Worm (Caenorhabditis elegans) whole organism, young adult: Measurements from ENCODE around the gene F53F4.17.
A peak's percentile ranks its signal among the peaks of the same experiment; 100 is the strongest.

Experiments used
- B0035.1 ChIP-seq: sonication (generic microtip); optimal IDR thresholded peaks from 2 replicates; lab custom pipeline; 2016; ENCODE audit warnings: missing genetic modification characterization, mild to moderate bottlenecking, missing compliant biosample characterization, missing genotype, missing genetic modification reagents
- B0261.1 ChIP-seq: sonication (generic microtip); optimal IDR thresholded peaks from 2 replicates; lab custom pipeline; 2016; ENCODE audit warnings: mild to moderate bottlenecking, missing genetic modification characterization, moderate library complexity, missing compliant biosample characterization
- D2030.7 ChIP-seq: fragments of 200-800 bp; sonication (Bioruptor generic); IDR thresholded peaks from 2 replicates; pipeline ENCODE4 v1.3.6; 2022; ENCODE audit warnings: missing genetic modification reagents, missing genetic modification characterization, missing compliant biosample characterization
- F23B12.7 ChIP-seq: sonication (generic microtip); optimal IDR thresholded peaks from 2 replicates; lab custom pipeline; 2017; ENCODE audit warnings: missing genetic modification characterization, mild to moderate bottlenecking, missing compliant biosample characterization, antibody characterized with exemption, moderate library complexity; ENCODE audit not compliant: insufficient read depth
- F33H1.4 ChIP-seq: fragments of 200-800 bp; sonication (Bioruptor generic); IDR thresholded peaks from 2 replicates; pipeline ENCODE4 v1.3.6; 2022; ENCODE audit warnings: missing genetic modification reagents, missing genetic modification characterization, missing compliant biosample characterization
- F37B4.10 ChIP-seq: fragments of 200-800 bp; sonication (Bioruptor generic); IDR thresholded peaks from 2 replicates; pipeline ENCODE4 v1.3.6; 2022; ENCODE audit warnings: missing genetic modification characterization, missing compliant biosample characterization
- F57C9.4 ChIP-seq: sonication (generic microtip); optimal IDR thresholded peaks from 2 replicates; lab custom pipeline; 2017; ENCODE audit warnings: mild to moderate bottlenecking, missing genetic modification characterization, missing compliant biosample characterization
- K11D2.4 ChIP-seq: fragments of 200-800 bp; sonication (Bioruptor generic); IDR thresholded peaks from 2 replicates; pipeline ENCODE4 v1.3.6; 2022; ENCODE audit warnings: missing genetic modification reagents, missing genetic modification characterization, missing compliant biosample characterization
- K12H6.12 ChIP-seq: fragments of 200-800 bp; sonication (Bioruptor generic); optimal IDR thresholded peaks from 2 replicates; lab custom pipeline; 2018; ENCODE audit warnings: mild to moderate bottlenecking, missing genetic modification characterization, missing compliant biosample characterization
- T26A5.8 ChIP-seq: sonication (generic microtip); optimal IDR thresholded peaks from 2 replicates; lab custom pipeline; 2016; ENCODE audit warnings: missing genetic modification characterization, missing compliant biosample characterization
- Y56A3A.18 ChIP-seq: fragments of 200-800 bp; sonication (Bioruptor generic); IDR thresholded peaks from 2 replicates; pipeline ENCODE4 v1.3.6; 2022; ENCODE audit warnings: missing genetic modification reagents, missing genetic modification characterization, missing compliant biosample characterization
- ZK185.1 ChIP-seq: sonication (generic microtip); optimal IDR thresholded peaks from 2 replicates; lab custom pipeline; 2016; ENCODE audit warnings: mild to moderate bottlenecking, missing genetic modification characterization, missing compliant biosample characterization; ENCODE audit not compliant: poor library complexity, severe bottlenecking
- athp-1 ChIP-seq: sonication (generic microtip); optimal IDR thresholded peaks from 2 replicates; lab custom pipeline; 2017; ENCODE audit warnings: mild to moderate bottlenecking, missing genetic modification characterization, missing compliant biosample characterization
- attf-3 ChIP-seq: fragments of 200-800 bp; sonication (Bioruptor generic); conservative IDR thresholded peaks from 2 replicates; pipeline ENCODE4 v1.3.6; 2022; ENCODE audit warnings: missing genetic modification reagents, missing genetic modification characterization, missing compliant biosample characterization
- attf-5 ChIP-seq: fragments of 200-800 bp; sonication (Bioruptor generic); optimal IDR thresholded peaks from 2 replicates; lab custom pipeline; 2018; ENCODE audit warnings: mild to moderate bottlenecking, missing genetic modification characterization, missing compliant biosample characterization
- attf-6 ChIP-seq: fragments of 200-800 bp; sonication (Bioruptor generic); IDR thresholded peaks from 2 replicates; pipeline ENCODE4 v1.3.6; 2022; ENCODE audit warnings: missing genetic modification reagents, missing genetic modification characterization, missing compliant biosample characterization
- cebp-1 ChIP-seq, 2 experiments: fragments of 200-800 bp in 1 of 2; sonication (Bioruptor generic) in 1 of 2; sonication (generic microtip) in 1 of 2; IDR thresholded peaks in 1 of 2; optimal IDR thresholded peaks in 1 of 2; 2 replicates each; pipeline versions ENCODE4 v1.3.6 to Lab custom; 2017 to 2022; ENCODE audit warnings: missing compliant biosample characterization in 2 of 2, missing genetic modification characterization in 2 of 2, mild to moderate bottlenecking in 1 of 2, missing genetic modification reagents in 1 of 2, moderate library complexity in 1 of 2
- ceh-27 ChIP-seq: fragments of 200-800 bp; sonication (Bioruptor generic); optimal IDR thresholded peaks from 2 replicates; lab custom pipeline; 2018; ENCODE audit warnings: mild to moderate bottlenecking, missing genetic modification characterization, moderate library complexity, missing compliant biosample characterization
- hlh-12 ChIP-seq: sonication (generic microtip); optimal IDR thresholded peaks from 2 replicates; lab custom pipeline; 2016; ENCODE audit warnings: missing genetic modification characterization, missing compliant biosample characterization
- hmg-1.2 ChIP-seq: fragments of 200-800 bp; sonication (Bioruptor generic); IDR thresholded peaks from 2 replicates; pipeline ENCODE4 v1.3.6; 2022; ENCODE audit warnings: missing genetic modification reagents, missing genetic modification characterization, missing compliant biosample characterization
- let-526 ChIP-seq: fragments of 200-800 bp; sonication (Bioruptor generic); IDR thresholded peaks from 2 replicates; pipeline ENCODE4 v1.3.6; 2022; ENCODE audit warnings: missing genetic modification reagents, missing genetic modification characterization, missing compliant biosample characterization
- lin-35 ChIP-seq, 3 experiments: fragments of 150-350 bp in 2 of 3; sonication (generic microtip) in 1 of 3; optimal IDR thresholded peaks; 2 replicates each; lab custom pipeline; 2014 to 2018; ENCODE audit warnings: missing biosample characterization in 3 of 3, missing genetic modification characterization in 3 of 3, missing genetic modification reagents in 3 of 3
- lin-40 ChIP-seq: sonication (generic microtip); optimal IDR thresholded peaks from 2 replicates; lab custom pipeline; 2016; ENCODE audit warnings: missing genetic modification characterization, mild to moderate bottlenecking, missing compliant biosample characterization, missing genotype, missing genetic modification reagents
- lin-54 ChIP-seq: fragments of 200-800 bp; sonication (Bioruptor generic); optimal IDR thresholded peaks from 2 replicates; lab custom pipeline; 2018; ENCODE audit warnings: mild to moderate bottlenecking, missing genetic modification characterization, missing compliant biosample characterization
- madf-10 ChIP-seq: sonication (generic microtip); optimal IDR thresholded peaks from 2 replicates; lab custom pipeline; 2016; ENCODE audit warnings: mild to moderate bottlenecking, missing genetic modification characterization, missing compliant biosample characterization
- mcd-1 ChIP-seq: fragments of 200-800 bp; sonication (Bioruptor generic); IDR thresholded peaks from 2 replicates; pipeline ENCODE4 v1.3.6; 2022; ENCODE audit warnings: missing genetic modification reagents, missing genetic modification characterization, missing compliant biosample characterization
- mxl-1 ChIP-seq: sonication (generic microtip); optimal IDR thresholded peaks from 2 replicates; lab custom pipeline; 2016; ENCODE audit warnings: missing genetic modification characterization, missing compliant biosample characterization
- nfyb-1 ChIP-seq: fragments of 200-800 bp; sonication (Bioruptor generic); IDR thresholded peaks from 2 replicates; pipeline ENCODE4 v1.3.6; 2022; ENCODE audit warnings: missing genetic modification reagents, missing genetic modification characterization, missing compliant biosample characterization
- nhr-179 ChIP-seq: sonication (generic microtip); optimal IDR thresholded peaks from 2 replicates; lab custom pipeline; 2016; ENCODE audit warnings: mild to moderate bottlenecking, missing genetic modification characterization, missing compliant biosample characterization
- nhr-80 ChIP-seq: sonication (generic microtip); optimal IDR thresholded peaks from 2 replicates; lab custom pipeline; 2016; ENCODE audit warnings: missing genetic modification characterization, missing compliant biosample characterization
- pbrm-1 ChIP-seq: fragments of 200-800 bp; sonication (Bioruptor generic); IDR thresholded peaks from 2 replicates; pipeline ENCODE4 v1.3.6; 2022; ENCODE audit warnings: missing genetic modification reagents, missing genetic modification characterization, missing compliant biosample characterization
- rcor-1 ChIP-seq: fragments of 200-800 bp; sonication (Bioruptor generic); IDR thresholded peaks from 2 replicates; pipeline ENCODE4 v1.3.6; 2022; ENCODE audit warnings: missing genetic modification reagents, missing genetic modification characterization, missing compliant biosample characterization
- snpc-4 ChIP-seq, 5 experiments: fragments of 150-350 bp in 1 of 5; sonication (generic microtip) in 4 of 5; optimal IDR thresholded peaks; 2 replicates each; lab custom pipeline; 2014 to 2018; ENCODE audit warnings: missing genetic modification characterization in 5 of 5, missing biosample characterization in 3 of 5, antibody characterized with exemption in 2 of 5, mild to moderate bottlenecking in 2 of 5, missing compliant biosample characterization in 2 of 5, missing genotype in 2 of 5, moderate library complexity in 2 of 5, missing genetic modification reagents in 1 of 5
- unc-130 ChIP-seq: sonication (generic microtip); optimal IDR thresholded peaks from 2 replicates; lab custom pipeline; 2016; ENCODE audit warnings: missing genetic modification reagents, missing genetic modification characterization, missing compliant biosample characterization
- xnd-1 ChIP-seq: sonication (generic microtip); optimal IDR thresholded peaks from 2 replicates; lab custom pipeline; 2016; ENCODE audit warnings: missing genotype, missing genetic modification reagents, missing genetic modification characterization, missing compliant biosample characterization
- zfh-2 ChIP-seq: fragments of 200-800 bp; sonication (Bioruptor generic); conservative IDR thresholded peaks from 2 replicates; pipeline ENCODE4 v1.3.6; 2022; ENCODE audit warnings: missing genetic modification reagents, missing genetic modification characterization, missing compliant biosample characterization
- ztf-25 ChIP-seq: fragments of 200-800 bp; sonication (Bioruptor generic); IDR thresholded peaks from 2 replicates; pipeline ENCODE4 v1.3.6; 2022; ENCODE audit warnings: missing genetic modification reagents, missing genetic modification characterization, missing compliant biosample characterization
- ztf-26 ChIP-seq: sonication (generic microtip); optimal IDR thresholded peaks from 2 replicates; lab custom pipeline; 2017; ENCODE audit warnings: missing genetic modification characterization, missing compliant biosample characterization

F53F4.17 gene

ce11 chrV:13587902-13588301, at the start of gene F53F4.17:
F53F4.17 (plus strand) TSS chrV:13588202.
- TF ChIP-seq lin-54 (GFP tag; lab: Kevin White, UChicago) (no peak), Y56A3A.18 (GFP tag; lab: Robert Waterston, UW) (no peak), F57C9.4 (tag; lab: Kevin White, UChicago) (no peak), cebp-1 (GFP tag; IDR thresholded peaks at IDR 0.05; lab: Robert Waterston, UW) (no peak), cebp-1 (tag; optimal IDR thresholded peaks at IDR 0.05; lab: Kevin White, UChicago) (no peak), madf-10 (tag; lab: Kevin White, UChicago) (no peak), nhr-179 (no peak), F37B4.10 (no peak), K11D2.4 (GFP tag; lab: Robert Waterston, UW) (no peak), xnd-1 (tag; lab: Kevin White, UChicago) (no peak), hlh-12 (tag; lab: Kevin White, UChicago) (no peak), B0035.1 (tag; lab: Kevin White, UChicago) (no peak), zfh-2 (no peak)
- TF ChIP-seq, all 124 proteins: peak for 0

- TF ChIP-seq F57C9.4 (tag; lab: Kevin White, UChicago): no peak
- TF ChIP-seq K12H6.12 (tag; lab: Kevin White, UChicago): peak; percentile 27
- TF ChIP-seq nfyb-1 (GFP tag; lab: Robert Waterston, UW): no peak
- peak; percentile 60 for TF ChIP-seq mcd-1 (GFP tag; lab: Robert Waterston, UW)
- no peak for TF ChIP-seq rcor-1
- peak; percentile 4 for TF ChIP-seq lin-40 (tag; lab: Kevin White, UChicago)
- TF ChIP-seq D2030.7 (GFP tag; lab: Robert Waterston, UW): 0 out of 2 replicates have a peak, but pooled peaks have one; percentile 26
- 0 out of 2 replicates have a peak, but pooled peaks have one; percentile 29 for TF ChIP-seq attf-3 (GFP tag; lab: Robert Waterston, UW)
- no peak for TF ChIP-seq F33H1.4 (GFP tag; lab: Robert Waterston, UW)
- TF ChIP-seq mxl-1: no peak
- TF ChIP-seq ceh-27: peak; percentile 58
- TF ChIP-seq lin-35 (GFP tag; optimal IDR thresholded peaks at IDR 0.05; lab: Kevin White, UChicago): peak in 1 of 3 experiments; percentile 20
- TF ChIP-seq T26A5.8 (tag; lab: Kevin White, UChicago): no peak
- no peak for TF ChIP-seq ztf-26
- peak; percentile 53 for TF ChIP-seq attf-5 (GFP tag; lab: Kevin White, UChicago)
- 0 out of 2 replicates have a peak, but pooled peaks have one; percentile 10 for TF ChIP-seq ztf-25 (GFP tag; lab: Robert Waterston, UW)
- no peak for TF ChIP-seq B0261.1 (tag; lab: Kevin White, UChicago)
- peak; percentile 92 for TF ChIP-seq cebp-1 (GFP tag; IDR thresholded peaks at IDR 0.05; lab: Robert Waterston, UW)
- TF ChIP-seq cebp-1 (tag; optimal IDR thresholded peaks at IDR 0.05; lab: Kevin White, UChicago): peak; percentile 99
- peak; percentile 63; the same call in 1 of the 2 replicates for TF ChIP-seq let-526 (GFP tag; lab: Robert Waterston, UW)
- TF ChIP-seq ZK185.1 (tag; lab: Kevin White, UChicago): peak; percentile 48
- no peak for TF ChIP-seq snpc-4 (GFP tag; optimal IDR thresholded peaks at IDR 0.05; lab: Kevin White, UChicago)
- peak in 1 of 4 experiments; percentile 14 for TF ChIP-seq snpc-4 (tag; optimal IDR thresholded peaks at IDR 0.05; lab: Kevin White, UChicago)
- TF ChIP-seq nhr-80 (tag; lab: Kevin White, UChicago): peak; percentile 26
- TF ChIP-seq unc-130 (GFP tag; lab: Kevin White, UChicago): peak; percentile 28
- 0 out of 2 replicates have a peak, but pooled peaks have one; percentile 21 for TF ChIP-seq hmg-1.2
Observed at ce11 chrV:13551601-13552000, 36.4 kb upstream of the F53F4.17 start, which contains the start of the genes C56A3.4 and C56A3.5. C56A3.4 (minus strand) TSS chrV:13551754. C56A3.5 (plus strand) TSS chrV:13551967.

- TF ChIP-seq F23B12.7 (tag; lab: Kevin White, UChicago) (no peak), attf-6 (no peak), athp-1 (tag; lab: Kevin White, UChicago) (no peak), pbrm-1 (no peak), Y56A3A.18 (GFP tag; lab: Robert Waterston, UW) (no peak), F37B4.10 (no peak)
Observed at ce11 chrV:13556297-13556696, 31.7 kb upstream of the F53F4.17 start, which contains the start of gene C56A3.6. C56A3.6 (minus strand) TSS chrV:13556397.
